Worm (Caenorhabditis elegans) whole organism, L4 larva: ENCODE data around the gene T02H6.5.

Experiments
- T26A8.4 ChIP-seq: fragments of 200-800 bp; sonication (Bioruptor generic); IDR thresholded peaks from 2 replicates; pipeline ENCODE4 v1.3.6; 2022; ENCODE audit warnings: missing genetic modification characterization, missing compliant biosample characterization
- ama-1 ChIP-seq: fragments of 150-350 bp; optimal IDR thresholded peaks from 2 replicates; lab custom pipeline; 2014; ENCODE audit warnings: inconsistent platforms, mixed read lengths
- arid-1 ChIP-seq: fragments of 200-800 bp; sonication (Bioruptor generic); conservative IDR thresholded peaks from 2 replicates; pipeline ENCODE4 v1.3.6; 2022; ENCODE audit warnings: missing genetic modification reagents, missing genetic modification characterization, missing compliant biosample characterization
- ceh-82 ChIP-seq: sonication (generic microtip); optimal IDR thresholded peaks from 2 replicates; lab custom pipeline; 2017; ENCODE audit warnings: missing biosample characterization, missing genetic modification characterization
- dve-1 ChIP-seq: sonication (generic microtip); optimal IDR thresholded peaks from 2 replicates; lab custom pipeline; 2017; ENCODE audit warnings: antibody characterized with exemption, mild to moderate bottlenecking, missing genetic modification characterization, missing compliant biosample characterization; ENCODE audit not compliant: insufficient read depth
- fkh-10 ChIP-seq: fragments of 150-350 bp; optimal IDR thresholded peaks from 2 replicates; lab custom pipeline; 2014; ENCODE audit warnings: missing biosample characterization, missing genetic modification reagents, missing genetic modification characterization
- fos-1 ChIP-seq: fragments of 150-350 bp; optimal IDR thresholded peaks from 2 replicates; lab custom pipeline; 2014; ENCODE audit warnings: missing biosample characterization, missing genetic modification characterization
- lsy-2 ChIP-seq, 2 experiments: fragments of 150-350 bp in 1 of 2; sonication (generic microtip) in 1 of 2; optimal IDR thresholded peaks; 2 replicates each; lab custom pipeline; 2014 to 2017; ENCODE audit warnings: missing biosample characterization in 2 of 2, missing genetic modification characterization in 2 of 2
- madf-5 ChIP-seq, 2 experiments: fragments of 200-800 bp; sonication (Bioruptor generic); IDR thresholded peaks; 2 replicates each; pipeline ENCODE4 v1.3.6; 2022; ENCODE audit warnings: missing compliant biosample characterization in 2 of 2, missing genetic modification characterization in 2 of 2
- nhr-48 ChIP-seq: sonication (generic microtip); optimal IDR thresholded peaks from 2 replicates; lab custom pipeline; 2016; ENCODE audit warnings: mild to moderate bottlenecking, missing genetic modification characterization, missing compliant biosample characterization
- nhr-6 ChIP-seq: fragments of 150-350 bp; optimal IDR thresholded peaks from 2 replicates; lab custom pipeline; 2014; ENCODE audit warnings: missing biosample characterization, missing genetic modification characterization
- pha-4 ChIP-seq, 2 experiments: fragments of 150-350 bp in 1 of 2; fragments of 200-800 bp in 1 of 2; sonication (Bioruptor generic) in 1 of 2; IDR thresholded peaks in 1 of 2; optimal IDR thresholded peaks in 1 of 2; 2 replicates each; pipeline versions ENCODE4 v1.3.6 to Lab custom; 2014 to 2022; ENCODE audit warnings: missing genetic modification characterization in 2 of 2, missing genetic modification reagents in 2 of 2, missing biosample characterization in 1 of 2, missing compliant biosample characterization in 1 of 2
- tag-97 ChIP-seq: fragments of 200-800 bp; sonication (Bioruptor generic); IDR thresholded peaks from 2 replicates; pipeline ENCODE4 v1.3.6; 2022; ENCODE audit warnings: missing genetic modification characterization, missing compliant biosample characterization
- unc-130 ChIP-seq: sonication (generic microtip); optimal IDR thresholded peaks from 2 replicates; lab custom pipeline; 2016; ENCODE audit warnings: missing genetic modification reagents, missing genetic modification characterization, missing compliant biosample characterization

- no peak for TF ChIP-seq lsy-2 (tag; optimal IDR thresholded peaks at IDR 0.05; lab: Kevin White, UChicago)
- TF ChIP-seq ama-1 (lab: Kevin White, UChicago), result no peak
- TF ChIP-seq T26A8.4, result no peak
- no peak for TF ChIP-seq ceh-82 (tag; lab: Kevin White, UChicago)
- no peak for TF ChIP-seq tag-97 (GFP tag; lab: Robert Waterston, UW)
- TF ChIP-seq pha-4 (GFP tag; IDR thresholded peaks at IDR 0.05; lab: Robert Waterston, UW), result no peak
- TF ChIP-seq pha-4 (tag; optimal IDR thresholded peaks at IDR 0.05; lab: Kevin White, UChicago), result no peak
- no peak for TF ChIP-seq dve-1 (tag; lab: Kevin White, UChicago)
- TF ChIP-seq fkh-10, result no peak
- no peak for TF ChIP-seq madf-5 (GFP tag; IDR thresholded peaks at IDR 0.05; lab: Robert Waterston, UW)
- TF ChIP-seq fos-1 (tag; lab: Kevin White, UChicago), result no peak
- no peak for TF ChIP-seq nhr-6 (tag; lab: Kevin White, UChicago)
- TF ChIP-seq unc-130 (GFP tag; lab: Kevin White, UChicago), result no peak
- TF ChIP-seq nhr-48, result no peak
- no peak for TF ChIP-seq arid-1 (GFP tag; lab: Robert Waterston, UW)
Observed at ce11 chrII:680612-681011, 4.3 kb upstream of the T02H6.5 start, which contains the start of the genes T02H6.10 and T02H6.8.
